Fruit fly (Drosophila melanogaster): ENCODE results near the gene GstO3.

dm6 chr3L:8560637-8561036 is 42.0 kb downstream of the GstO3 start:
- TF ChIP-seq CG8478 (optimal IDR thresholded peaks at IDR 0.05) (no peak), CTCF (optimal IDR thresholded peaks at IDR 0.05) (no peak)
